Worm (Caenorhabditis elegans) whole organism, L1 larva: ENCODE measurements around the gene pot-2.

Source experiments
- fkh-10 ChIP-seq: sonication (generic microtip); optimal IDR thresholded peaks from 2 replicates; lab custom pipeline; 2017; ENCODE audit warnings: missing biosample characterization, missing genetic modification reagents, missing genetic modification characterization
- lin-13 ChIP-seq: fragments of 150-350 bp; optimal IDR thresholded peaks from 2 replicates; lab custom pipeline; 2014; ENCODE audit warnings: missing biosample characterization, missing genetic modification reagents, missing genetic modification characterization
- snpc-4 ChIP-seq: fragments of 150-350 bp; optimal IDR thresholded peaks from 2 replicates; lab custom pipeline; 2014; ENCODE audit warnings: missing biosample characterization, missing genetic modification characterization

DNA sequence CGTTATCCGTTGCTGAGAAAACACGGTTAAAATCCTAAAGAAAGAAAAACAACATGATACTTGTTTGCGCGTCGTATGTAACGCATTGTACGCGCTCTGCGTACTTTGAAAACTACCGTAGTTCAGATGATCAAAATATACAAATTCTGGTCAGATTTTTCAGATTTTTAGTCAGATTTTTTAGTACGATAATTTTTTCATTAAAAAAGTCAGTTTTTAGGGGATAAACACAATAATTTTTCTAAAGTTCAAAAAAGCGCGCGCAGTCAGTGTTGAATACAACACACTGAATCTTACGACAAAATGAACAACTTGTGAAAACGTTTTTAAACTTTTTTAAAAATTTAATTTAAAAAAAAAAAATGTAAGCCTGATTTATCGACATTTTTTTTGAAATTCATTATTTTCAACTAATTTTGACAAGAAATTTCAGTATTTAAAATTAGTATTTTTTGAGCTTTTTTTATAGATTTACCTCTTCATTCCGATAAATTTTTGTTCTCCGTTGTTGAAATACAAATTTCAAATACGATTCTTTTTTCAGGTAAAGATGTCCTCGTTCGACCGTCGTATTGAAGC is at the start of gene pot-2:
- TF ChIP-seq fkh-10 (GFP tag; lab: Kevin White, UChicago) (no peak), snpc-4 (no peak), lin-13 (no peak)
